Worm (Caenorhabditis elegans) whole organism, mixed stage, embryonic: ENCODE measurements around the gene gro-1.

Experiments
- M03D4.4 ChIP-seq: sonication (generic microtip); optimal IDR thresholded peaks from 2 replicates; lab custom pipeline; 2017; ENCODE audit warnings: mild to moderate bottlenecking, missing genetic modification characterization, missing compliant biosample characterization
- bed-3 ChIP-seq: fragments of 200-800 bp; sonication (Bioruptor generic); optimal IDR thresholded peaks from 3 replicates; lab custom pipeline; 2018; ENCODE audit warnings: mild to moderate bottlenecking, missing genetic modification characterization, moderate library complexity, missing compliant biosample characterization
- blmp-1 ChIP-seq: fragments of 150-350 bp; optimal IDR thresholded peaks from 2 replicates; lab custom pipeline; 2014; ENCODE audit warnings: missing biosample characterization, missing genetic modification characterization
- ceh-39 ChIP-seq: fragments of 150-350 bp; optimal IDR thresholded peaks from 2 replicates; lab custom pipeline; 2014; ENCODE audit warnings: missing biosample characterization, missing genetic modification characterization
- ceh-43 ChIP-seq: fragments of 200-800 bp; sonication (Bioruptor generic); optimal IDR thresholded peaks from 2 replicates; lab custom pipeline; 2018; ENCODE audit warnings: mild to moderate bottlenecking, missing genetic modification characterization, moderate library complexity, missing compliant biosample characterization
- ceh-83 ChIP-seq: fragments of 200-800 bp; sonication (Bioruptor generic); optimal IDR thresholded peaks from 2 replicates; lab custom pipeline; 2018; ENCODE audit warnings: mild to moderate bottlenecking, missing genetic modification characterization, missing compliant biosample characterization
- ces-1 ChIP-seq: fragments of 150-350 bp; optimal IDR thresholded peaks from 2 replicates; lab custom pipeline; 2014; ENCODE audit warnings: missing biosample characterization, missing genetic modification reagents, missing genetic modification characterization
- drap-1 ChIP-seq: fragments of 200-800 bp; sonication (Bioruptor generic); optimal IDR thresholded peaks from 3 replicates; lab custom pipeline; 2018; ENCODE audit warnings: mild to moderate bottlenecking, missing genetic modification characterization, missing compliant biosample characterization
- elt-1 ChIP-seq: sonication (generic microtip); optimal IDR thresholded peaks from 2 replicates; lab custom pipeline; 2017; ENCODE audit warnings: missing genetic modification characterization, mild to moderate bottlenecking, missing compliant biosample characterization, antibody characterized with exemption, moderate library complexity, borderline replicate concordance; ENCODE audit not compliant: insufficient read depth
- flh-1 ChIP-seq: fragments of 200-800 bp; sonication (Bioruptor generic); optimal IDR thresholded peaks from 2 replicates; lab custom pipeline; 2018; ENCODE audit warnings: mild to moderate bottlenecking, missing genetic modification characterization, moderate library complexity, missing compliant biosample characterization
- ham-2 ChIP-seq: fragments of 200-800 bp; sonication (Bioruptor generic); optimal IDR thresholded peaks from 2 replicates; lab custom pipeline; 2018; ENCODE audit warnings: mild to moderate bottlenecking, missing genetic modification characterization, missing compliant biosample characterization
- hlh-1 ChIP-seq: fragments of 150-350 bp; optimal IDR thresholded peaks from 2 replicates; lab custom pipeline; 2014; ENCODE audit warnings: missing biosample characterization, missing genetic modification reagents, missing genetic modification characterization
- lin-13 ChIP-seq: fragments of 150-350 bp; optimal IDR thresholded peaks from 2 replicates; lab custom pipeline; 2014; ENCODE audit warnings: missing biosample characterization, missing genetic modification characterization
- lsy-2 ChIP-seq: fragments of 150-350 bp; optimal IDR thresholded peaks from 2 replicates; lab custom pipeline; 2014; ENCODE audit warnings: missing biosample characterization, missing genetic modification characterization
- mab-5 ChIP-seq: fragments of 150-350 bp; optimal IDR thresholded peaks from 2 replicates; lab custom pipeline; 2014; ENCODE audit warnings: missing biosample characterization, missing genetic modification characterization
- mls-2 ChIP-seq: sonication (generic microtip); optimal IDR thresholded peaks from 2 replicates; lab custom pipeline; 2016; ENCODE audit warnings: mild to moderate bottlenecking, missing genetic modification characterization, moderate library complexity, missing compliant biosample characterization
- nhr-12 ChIP-seq: fragments of 150-350 bp; optimal IDR thresholded peaks from 2 replicates; lab custom pipeline; 2014; ENCODE audit warnings: missing biosample characterization, missing genetic modification characterization
- nhr-2 ChIP-seq: fragments of 150-350 bp; optimal IDR thresholded peaks from 2 replicates; lab custom pipeline; 2014; ENCODE audit warnings: missing biosample characterization, missing genetic modification characterization
- nhr-237 ChIP-seq: fragments of 150-350 bp; optimal IDR thresholded peaks from 2 replicates; lab custom pipeline; 2014; ENCODE audit warnings: missing biosample characterization, missing genetic modification characterization
- nhr-28 ChIP-seq: fragments of 150-350 bp; optimal IDR thresholded peaks from 2 replicates; lab custom pipeline; 2014; ENCODE audit warnings: missing biosample characterization, missing genetic modification characterization
- snpc-4 ChIP-seq: fragments of 150-350 bp; optimal IDR thresholded peaks from 2 replicates; lab custom pipeline; 2014; ENCODE audit warnings: missing biosample characterization, missing genetic modification characterization
- unc-120 ChIP-seq: sonication (generic microtip); optimal IDR thresholded peaks from 2 replicates; lab custom pipeline; 2017; ENCODE audit warnings: missing genetic modification characterization, missing compliant biosample characterization; ENCODE audit not compliant: poor library complexity, severe bottlenecking
- unc-39 ChIP-seq: fragments of 150-350 bp; optimal IDR thresholded peaks from 2 replicates; lab custom pipeline; 2014; ENCODE audit warnings: missing biosample characterization, missing genetic modification characterization
- zip-8 ChIP-seq: fragments of 150-350 bp; optimal IDR thresholded peaks from 2 replicates; lab custom pipeline; 2014; ENCODE audit warnings: missing biosample characterization, missing genetic modification characterization
- ztf-11 ChIP-seq: fragments of 150-350 bp; optimal IDR thresholded peaks from 2 replicates; lab custom pipeline; 2014; ENCODE audit warnings: missing biosample characterization, missing genetic modification characterization

The gro-1 gene

ce11 chrIII:5244539-5244938 lies 20.4 kb upstream of the gro-1 start, which contains the start of gene cnd-1:
TSS of gene cnd-1 (minus strand) at chrIII:5244639.
- no peak for TF ChIP-seq nhr-28 (tag; lab: Kevin White, UChicago)
- TF ChIP-seq nhr-2 (tag; lab: Kevin White, UChicago) = peak; percentile 72
- TF ChIP-seq, all 35 proteins: peak for 1

- TF ChIP-seq nhr-2 (tag; lab: Kevin White, UChicago) = peak; percentile 92
- no peak for TF ChIP-seq hlh-1 (tag; lab: Kevin White, UChicago)
- no peak for TF ChIP-seq elt-1 (tag; lab: Kevin White, UChicago)
- TF ChIP-seq ztf-11 (tag; lab: Kevin White, UChicago) = no peak
- TF ChIP-seq lsy-2 (tag; lab: Kevin White, UChicago) = no peak
- no peak for TF ChIP-seq ceh-43 (GFP tag; lab: Kevin White, UChicago)
- TF ChIP-seq, all 35 proteins: peak for 1
These were observed 19.8 kb upstream of the gro-1 start for ce11 chrIII:5245067-5245466.

- TF ChIP-seq ceh-39 (tag; lab: Kevin White, UChicago) (no peak), nhr-2 (tag; lab: Kevin White, UChicago) (peak; percentile 81), unc-39 (tag; lab: Kevin White, UChicago) (no peak), zip-8 (tag; lab: Kevin White, UChicago) (peak; percentile 14), lin-13 (tag; lab: Kevin White, UChicago) (no peak), ztf-11 (tag; lab: Kevin White, UChicago) (no peak)
- TF ChIP-seq, all 35 proteins: peak for 2
These were observed 16.2 kb upstream of the gro-1 start for ce11 chrIII:5248706-5249105.

ce11 chrIII:5254108-5254507 lies 10.8 kb upstream of the gro-1 start, which contains the start of the genes sumv-1 and gop-1:
TSS of gene sumv-1 (minus strand) at chrIII:5254187.
TSS of gene gop-1 (plus strand) at chrIII:5254438.
- no peak for TF ChIP-seq snpc-4
- TF ChIP-seq ces-1 (GFP tag; lab: Kevin White, UChicago) = peak; percentile 36

ce11 chrIII:5258918-5259317 lies 6.0 kb upstream of the gro-1 start, which contains the start of gene gop-2:
TSS of gene gop-2 (plus strand) at chrIII:5259023.
- TF ChIP-seq ceh-83 (GFP tag; lab: Kevin White, UChicago) = no peak
- no peak for TF ChIP-seq ham-2 (GFP tag; lab: Kevin White, UChicago)
- TF ChIP-seq M03D4.4 (tag; lab: Kevin White, UChicago) = no peak
- TF ChIP-seq hlh-1 (tag; lab: Kevin White, UChicago) = no peak
- TF ChIP-seq flh-1 (GFP tag; lab: Kevin White, UChicago) = no peak
- no peak for TF ChIP-seq unc-120
- no peak for TF ChIP-seq bed-3 (GFP tag; lab: Kevin White, UChicago)
- no peak for TF ChIP-seq nhr-12 (tag; lab: Kevin White, UChicago)
- no peak for TF ChIP-seq nhr-237 (tag; lab: Kevin White, UChicago)

ce11 chrIII:5260394-5260793 lies 4.5 kb upstream of the gro-1 start, which contains the start of gene gop-3:
TSS of gene gop-3 (plus strand) at chrIII:5260694.
- TF ChIP-seq ces-1 (GFP tag; lab: Kevin White, UChicago) (no peak), mls-2 (tag; lab: Kevin White, UChicago) (no peak), hlh-1 (tag; lab: Kevin White, UChicago) (no peak), ceh-43 (GFP tag; lab: Kevin White, UChicago) (no peak), blmp-1 (tag; lab: Kevin White, UChicago) (no peak), nhr-2 (tag; lab: Kevin White, UChicago) (no peak), unc-39 (tag; lab: Kevin White, UChicago) (no peak), mab-5 (tag; lab: Kevin White, UChicago) (no peak), drap-1 (no peak)

ce11 chrIII:5263299-5263993 lies 1.5 kb upstream of the gro-1 start, which contains the start of the genes C34E10.9 and hap-1:
TSS of gene C34E10.9 (minus strand) at chrIII:5263399.
TSS of gene hap-1 (plus strand) at chrIII:5263943.
- no peak for TF ChIP-seq M03D4.4 (tag; lab: Kevin White, UChicago)
